Fruit fly (Drosophila melanogaster) whole organism, embryonic: ENCODE data around the gene BtbVII.

Source experiments
- Abd-B ChIP-seq: fragments of 200-800 bp; sonication (Bioruptor generic); optimal IDR thresholded peaks from 2 replicates; lab custom pipeline; 2018; ENCODE audit warnings: missing biosample characterization, mild to moderate bottlenecking, missing genetic modification characterization, moderate library complexity
- Ada2b ChIP-seq: fragments of 200-800 bp; sonication (Bioruptor generic); IDR thresholded peaks from 2 replicates; pipeline ENCODE4 v1.3.6; 2022; ENCODE audit warnings: missing biosample characterization, missing genetic modification characterization
- Atf6 ChIP-seq: fragments of 200-800 bp; sonication (Bioruptor generic); IDR thresholded peaks from 2 replicates; pipeline ENCODE4 v1.3.6; 2022; ENCODE audit warnings: missing biosample characterization, missing genetic modification characterization
- Bgb ChIP-seq: fragments of 200-800 bp; sonication (Bioruptor generic); IDR thresholded peaks from 2 replicates; pipeline ENCODE4 v1.3.6; 2022; ENCODE audit warnings: missing biosample characterization, missing genetic modification characterization; ENCODE audit not compliant: partially characterized antibody
- Blimp-1 ChIP-seq: fragments of 200-800 bp; sonication (Bioruptor generic); optimal IDR thresholded peaks from 3 replicates; lab custom pipeline; 2018; ENCODE audit warnings: missing biosample characterization, missing genetic modification characterization, mild to moderate bottlenecking, moderate library complexity, missing genetic modification reagents
- CG10431 ChIP-seq: fragments of 200-800 bp; sonication (Bioruptor generic); optimal IDR thresholded peaks from 3 replicates; lab custom pipeline; 2018; ENCODE audit warnings: missing biosample characterization, mild to moderate bottlenecking, missing genetic modification characterization
- CG10543 ChIP-seq: fragments of 200-800 bp; sonication (Bioruptor generic); optimal IDR thresholded peaks from 3 replicates; lab custom pipeline; 2017; ENCODE audit warnings: missing biosample characterization, mild to moderate bottlenecking, missing genetic modification characterization, moderate library complexity
- CG10565 ChIP-seq: fragments of 200-800 bp; sonication (Bioruptor generic); optimal IDR thresholded peaks from 3 replicates; lab custom pipeline; 2016; ENCODE audit warnings: missing biosample characterization, mild to moderate bottlenecking, missing genetic modification characterization
- CG12659 ChIP-seq: fragments of 200-800 bp; sonication (Bioruptor generic); optimal IDR thresholded peaks from 3 replicates; lab custom pipeline; 2017; ENCODE audit warnings: mild to moderate bottlenecking, missing biosample characterization, missing genetic modification reagents, missing genetic modification characterization
- CG1529 ChIP-seq: fragments of 200-800 bp; sonication (Bioruptor generic); optimal IDR thresholded peaks from 3 replicates; lab custom pipeline; 2018; ENCODE audit warnings: missing biosample characterization, missing genetic modification characterization
- CG16815 ChIP-seq: fragments of 200-800 bp; sonication (Bioruptor generic); optimal IDR thresholded peaks from 3 replicates; lab custom pipeline; 2017; ENCODE audit warnings: missing biosample characterization, mild to moderate bottlenecking, missing genetic modification characterization
- CG31365 ChIP-seq: fragments of 200-800 bp; sonication (Bioruptor generic); optimal IDR thresholded peaks from 2 replicates; lab custom pipeline; 2018; ENCODE audit warnings: missing biosample characterization, mild to moderate bottlenecking, missing genetic modification characterization
- CG34376 ChIP-seq: fragments of 200-800 bp; sonication (Bioruptor generic); optimal IDR thresholded peaks from 2 replicates; lab custom pipeline; 2018; ENCODE audit warnings: missing biosample characterization, mild to moderate bottlenecking, missing genetic modification characterization
- CG42726 ChIP-seq: fragments of 200-800 bp; sonication (Bioruptor generic); IDR thresholded peaks from 2 replicates; pipeline ENCODE4 v1.3.6; 2022; ENCODE audit warnings: missing biosample characterization, missing genetic modification characterization; ENCODE audit not compliant: partially characterized antibody
- CG7987 ChIP-seq: fragments of 200-800 bp; sonication (Bioruptor generic); optimal IDR thresholded peaks from 2 replicates; lab custom pipeline; 2018; ENCODE audit warnings: missing biosample characterization, mild to moderate bottlenecking, missing genetic modification characterization, moderate library complexity
- CG8281 ChIP-seq: fragments of 200-800 bp; sonication (Bioruptor generic); optimal IDR thresholded peaks from 2 replicates; lab custom pipeline; 2018; ENCODE audit warnings: missing biosample characterization, mild to moderate bottlenecking, missing genetic modification characterization, moderate library complexity
- CG8290 ChIP-seq, 3 experiments: fragments of 200-800 bp; sonication (Bioruptor generic); optimal IDR thresholded peaks; 2 replicates each; lab custom pipeline; 2016 to 2019; ENCODE audit warnings: missing biosample characterization in 3 of 3, missing genetic modification characterization in 3 of 3, mild to moderate bottlenecking in 2 of 3, moderate library complexity in 1 of 3
- CG8359 ChIP-seq: fragments of 200-800 bp; sonication (Bioruptor generic); optimal IDR thresholded peaks from 2 replicates; lab custom pipeline; 2017; ENCODE audit warnings: missing biosample characterization, mild to moderate bottlenecking, missing genetic modification characterization, borderline replicate concordance
- CG8765 ChIP-seq: fragments of 200-800 bp; sonication (Bioruptor generic); IDR thresholded peaks from 2 replicates; pipeline ENCODE4 v1.3.6; 2022; ENCODE audit warnings: missing biosample characterization, missing genetic modification characterization
- CG9215 ChIP-seq: fragments of 200-800 bp; sonication (Bioruptor generic); IDR thresholded peaks from 2 replicates; pipeline ENCODE4 v1.3.6; 2022; ENCODE audit warnings: missing biosample characterization, missing genetic modification characterization
- CG9437 ChIP-seq: fragments of 200-800 bp; sonication (Bioruptor generic); optimal IDR thresholded peaks from 2 replicates; lab custom pipeline; 2018; ENCODE audit warnings: missing biosample characterization, mild to moderate bottlenecking, missing genetic modification characterization
- D ChIP-seq, 2 experiments: fragments of 200-800 bp in 1 of 2; fragments of >200 bp in 1 of 2; sonication (Bioruptor generic) in 1 of 2; optimal IDR thresholded peaks; 2 replicates in 1 of 2; 3 replicates in 1 of 2; lab custom pipeline; 2017; ENCODE audit warnings: mild to moderate bottlenecking in 1 of 2, missing biosample characterization in 1 of 2, missing genetic modification characterization in 1 of 2, missing genetic modification reagents in 1 of 2
- Fer3 ChIP-seq: fragments of 200-800 bp; sonication (Bioruptor generic); optimal IDR thresholded peaks from 2 replicates; lab custom pipeline; 2018; ENCODE audit warnings: missing biosample characterization, mild to moderate bottlenecking, missing genetic modification characterization, moderate library complexity
- HLH4C ChIP-seq: fragments of 200-800 bp; sonication (Bioruptor generic); IDR thresholded peaks from 3 replicates; pipeline ENCODE4 v1.3.6; 2022; ENCODE audit warnings: missing biosample characterization, missing genetic modification characterization; ENCODE audit not compliant: partially characterized antibody
- MBD-R2 ChIP-seq: fragments of 200-800 bp; sonication (Bioruptor generic); IDR thresholded peaks from 2 replicates; pipeline ENCODE4 v1.3.6; 2022; ENCODE audit warnings: missing biosample characterization, missing genetic modification characterization
- MTF-1 ChIP-seq: fragments of 200-800 bp; sonication (Bioruptor generic); optimal IDR thresholded peaks from 2 replicates; lab custom pipeline; 2018; ENCODE audit warnings: missing biosample characterization, mild to moderate bottlenecking, missing genetic modification characterization, borderline replicate concordance
- Nf-YB ChIP-seq: fragments of 200-800 bp; sonication (Bioruptor generic); optimal IDR thresholded peaks from 3 replicates; lab custom pipeline; 2019; ENCODE audit warnings: missing biosample characterization, mild to moderate bottlenecking, missing genetic modification characterization, moderate library complexity
- Opbp ChIP-seq: fragments of 200-800 bp; sonication (Bioruptor generic); IDR thresholded peaks from 3 replicates; pipeline ENCODE4 v1.3.6; 2022; ENCODE audit warnings: missing biosample characterization, missing genetic modification characterization; ENCODE audit not compliant: partially characterized antibody
- Spps ChIP-seq: fragments of 200-800 bp; sonication (Bioruptor generic); optimal IDR thresholded peaks from 2 replicates; lab custom pipeline; 2018; ENCODE audit warnings: missing biosample characterization, mild to moderate bottlenecking, missing genetic modification characterization
- Sry-β ChIP-seq: fragments of 200-800 bp; sonication (Bioruptor generic); optimal IDR thresholded peaks from 2 replicates; lab custom pipeline; 2018; ENCODE audit warnings: missing biosample characterization, mild to moderate bottlenecking, missing genetic modification characterization, moderate library complexity
- TFAM ChIP-seq: fragments of 200-800 bp; sonication (Bioruptor generic); optimal IDR thresholded peaks from 2 replicates; lab custom pipeline; 2017; ENCODE audit warnings: missing biosample characterization, missing genetic modification characterization, inconsistent platforms
- az2 ChIP-seq: fragments of 200-800 bp; sonication (Bioruptor generic); optimal IDR thresholded peaks from 3 replicates; lab custom pipeline; 2016; ENCODE audit warnings: missing biosample characterization, missing genetic modification characterization
- btn ChIP-seq: fragments of 200-800 bp; sonication (Bioruptor generic); optimal IDR thresholded peaks from 2 replicates; lab custom pipeline; 2016; ENCODE audit warnings: missing biosample characterization, missing genetic modification characterization
- ems ChIP-seq: fragments of 200-800 bp; sonication (Bioruptor generic); optimal IDR thresholded peaks from 3 replicates; lab custom pipeline; 2016; ENCODE audit warnings: missing biosample characterization, missing genetic modification characterization
- exex ChIP-seq: fragments of 200-800 bp; sonication (Bioruptor generic); optimal IDR thresholded peaks from 4 replicates; lab custom pipeline; 2018; ENCODE audit warnings: missing biosample characterization, mild to moderate bottlenecking, missing genetic modification characterization, moderate library complexity
- ftz-f1 ChIP-seq: fragments of 200-800 bp; sonication (Bioruptor generic); optimal IDR thresholded peaks from 2 replicates; lab custom pipeline; 2016; ENCODE audit warnings: missing biosample characterization, missing genetic modification characterization
- grau ChIP-seq: fragments of 200-800 bp; optimal IDR thresholded peaks from 3 replicates; lab custom pipeline; 2019; ENCODE audit warnings: missing biosample characterization, mild to moderate bottlenecking, missing genetic modification characterization, moderate library complexity
- grn ChIP-seq: fragments of 200-800 bp; sonication (Bioruptor generic); optimal IDR thresholded peaks from 3 replicates; lab custom pipeline; 2017; ENCODE audit warnings: missing biosample characterization, missing genetic modification characterization
- gsb-n ChIP-seq: fragments of 200-800 bp; sonication (Bioruptor generic); optimal IDR thresholded peaks from 3 replicates; lab custom pipeline; 2018; ENCODE audit warnings: missing biosample characterization, mild to moderate bottlenecking, missing genetic modification characterization
- her ChIP-seq: fragments of 200-800 bp; sonication (Bioruptor generic); optimal IDR thresholded peaks from 2 replicates; lab custom pipeline; 2016; ENCODE audit warnings: missing biosample characterization, missing genetic modification characterization
- lmd ChIP-seq: fragments of 200-800 bp; sonication (Bioruptor generic); IDR thresholded peaks from 2 replicates; pipeline ENCODE4 v1.3.6; 2022; ENCODE audit warnings: missing biosample characterization, missing genetic modification characterization
- pan ChIP-seq, 4 experiments: fragments of >200 bp in 3 of 4; fragments of 200-800 bp in 1 of 4; sonication (Bioruptor generic) in 1 of 4; optimal IDR thresholded peaks in 3 of 4; IDR thresholded peaks in 1 of 4; 2 replicates each; pipeline versions ENCODE4 v1.3.6 to Lab custom; 2017 to 2022; ENCODE audit warnings: missing biosample characterization in 2 of 4, missing genetic modification characterization in 2 of 4, mixed read lengths in 1 of 4
- pita ChIP-seq: fragments of 200-800 bp; sonication (Bioruptor generic); optimal IDR thresholded peaks from 2 replicates; lab custom pipeline; 2017; ENCODE audit warnings: missing biosample characterization, mild to moderate bottlenecking, missing genetic modification characterization
- pnt ChIP-seq: fragments of 200-800 bp; sonication (Bioruptor generic); optimal IDR thresholded peaks from 3 replicates; lab custom pipeline; 2016; ENCODE audit warnings: missing biosample characterization, missing genetic modification characterization
- stwl ChIP-seq: fragments of 200-800 bp; sonication (Bioruptor generic); optimal IDR thresholded peaks from 3 replicates; lab custom pipeline; 2018; ENCODE audit warnings: missing biosample characterization, mild to moderate bottlenecking, missing genetic modification characterization, moderate library complexity
- ttk ChIP-seq: fragments of 200-800 bp; sonication (Bioruptor generic); IDR thresholded peaks from 2 replicates; pipeline ENCODE4 v2.1.2; 2022; ENCODE audit warnings: missing biosample characterization, missing genetic modification characterization
- twi ChIP-seq: fragments of 200-800 bp; optimal IDR thresholded peaks from 2 replicates; lab custom pipeline; 2019; ENCODE audit warnings: missing biosample characterization, mild to moderate bottlenecking, missing genetic modification characterization, moderate library complexity
- tx ChIP-seq: fragments of 200-800 bp; sonication (Bioruptor generic); optimal IDR thresholded peaks from 2 replicates; lab custom pipeline; 2016; ENCODE audit warnings: missing biosample characterization, missing genetic modification characterization

The BtbVII gene

dm6 chr3L:3134064-3134545 is 14.3 kb upstream of the BtbVII start (continued):
- TF ChIP-seq exex (no peak), CG8281 (tag; lab: Kevin White, UChicago) (no peak), Nf-YB (GFP tag; lab: Kevin White, UChicago) (no peak), CG9215 (no peak), grau (tag; lab: Kevin White, UChicago) (peak; percentile 35), CG8290 (GFP tag; optimal IDR thresholded peaks at IDR 0.05; lab: Kevin White, UChicago) (no peak), CG8290 (tag; optimal IDR thresholded peaks at IDR 0.05; lab: Kevin White, UChicago) (peak in 1 of 2 experiments; percentile 29), Blimp-1 (GFP tag; lab: Kevin White, UChicago) (peak; percentile 3), Spps (tag; lab: Kevin White, UChicago) (no peak), lmd (no peak), CG8359 (GFP tag; lab: Kevin White, UChicago) (no peak), CG12659 (GFP tag; lab: Kevin White, UChicago) (peak; percentile 2), Atf6 (GFP tag; lab: Robert Waterston, UW) (peak; percentile 29), btn (GFP tag; lab: Kevin White, UChicago) (no peak), Abd-B (no peak), CG9437 (GFP tag; lab: Kevin White, UChicago) (no peak), CG10565 (GFP tag; lab: Kevin White, UChicago) (no peak), pnt (GFP tag; lab: Kevin White, UChicago) (no peak), CG7987 (GFP tag; lab: Kevin White, UChicago) (peak; percentile 32), CG10543 (GFP tag; lab: Kevin White, UChicago) (peak; percentile 25), CG31365 (tag; lab: Kevin White, UChicago) (no peak), CG34376 (GFP tag; lab: Kevin White, UChicago) (peak; percentile 6), Sry-β (no peak), her (GFP tag; lab: Kevin White, UChicago) (no peak), Fer3 (peak; percentile 10), CG10431 (no peak), Bgb (GFP tag; lab: Robert Waterston, UW) (peak; percentile 36; the same call in 1 of the 2 replicates), az2 (GFP tag; lab: Kevin White, UChicago) (no peak), CG1529 (GFP tag; lab: Kevin White, UChicago) (no peak), CG16815 (GFP tag; lab: Kevin White, UChicago) (no peak), tx (GFP tag; lab: Kevin White, UChicago) (no peak), TFAM (GFP tag; lab: Kevin White, UChicago) (no peak), ems (no peak), pita (GFP tag; lab: Kevin White, UChicago) (no peak), Ada2b (no peak), stwl (no peak), MBD-R2 (no peak), pan (optimal IDR thresholded peaks at IDR 0.05; lab: Kevin White, UChicago) (no peak), pan (GFP tag; optimal IDR thresholded peaks at IDR 0.05 in 1 of 2, IDR thresholded peaks at IDR 0.05 in 1 of 2) (peak in 1 of 2 experiments; percentile 14), grn (no peak), HLH4C (GFP tag; lab: Robert Waterston, UW) (no peak), MTF-1 (GFP tag; lab: Kevin White, UChicago) (peak; percentile 28), D (optimal IDR thresholded peaks at IDR 0.05; lab: Kevin White, UChicago) (no peak), D (GFP tag; optimal IDR thresholded peaks at IDR 0.05; lab: Kevin White, UChicago) (no peak), ttk (GFP tag; lab: Robert Waterston, UW) (no peak), CG8765 (GFP tag; lab: Robert Waterston, UW) (no peak), ftz-f1 (no peak), twi (tag; lab: Kevin White, UChicago) (no peak), Opbp (GFP tag; lab: Robert Waterston, UW) (no peak), CG42726 (no peak), gsb-n (no peak)
